Worm (Caenorhabditis elegans) whole organism, L3 larva: ENCODE data around the gene ZK1307.7.

Experiments used
- jun-1 ChIP-seq: fragments of 150-350 bp; optimal IDR thresholded peaks from 2 replicates; lab custom pipeline; 2014; ENCODE audit warnings: missing biosample characterization, missing genetic modification reagents, missing genetic modification characterization
- nfya-1 ChIP-seq: sonication (generic microtip); optimal IDR thresholded peaks from 2 replicates; lab custom pipeline; 2017; ENCODE audit warnings: missing genetic modification characterization, mild to moderate bottlenecking, missing compliant biosample characterization, antibody characterized with exemption, moderate library complexity; ENCODE audit not compliant: insufficient read depth
- nhr-237 ChIP-seq: fragments of 150-350 bp; optimal IDR thresholded peaks from 2 replicates; lab custom pipeline; 2014; ENCODE audit warnings: missing biosample characterization, missing genetic modification characterization

DNA sequence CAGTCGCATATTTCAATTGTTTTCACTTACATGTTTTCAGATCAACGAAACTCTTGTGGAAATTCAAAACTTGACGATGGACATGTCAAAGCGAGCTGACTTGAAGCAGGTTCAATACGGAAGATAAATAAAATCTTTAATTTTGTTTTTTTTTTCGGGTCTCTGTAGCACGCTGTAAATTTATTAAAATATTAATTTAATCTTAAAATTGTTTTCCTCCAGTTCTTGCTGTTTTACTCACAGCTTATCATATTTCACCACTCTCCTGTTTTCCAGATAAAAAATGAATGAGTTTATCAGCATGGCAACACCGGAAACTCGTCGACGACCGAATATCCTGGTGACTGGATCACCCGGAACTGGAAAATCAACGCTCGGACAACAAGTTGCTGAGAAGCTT lies 40.0 kb upstream of the ZK1307.7 start, which contains the start of gene E02H1.6:
- TF ChIP-seq nfya-1 (no peak), jun-1 (tag; lab: Kevin White, UChicago) (no peak), nhr-237 (tag; lab: Kevin White, UChicago) (no peak)
